Worm (Caenorhabditis elegans) whole organism, L4/young adult: ENCODE data around the gene cpsf-2.
A peak's percentile ranks its signal among the peaks of the same experiment; 100 is the strongest.

Experiments
- W03F9.2 ChIP-seq: fragments of 150-350 bp; optimal IDR thresholded peaks from 2 replicates; lab custom pipeline; 2014; ENCODE audit warnings: missing biosample characterization, missing genetic modification characterization
- dao-5 ChIP-seq: sonication (generic microtip); optimal IDR thresholded peaks from 2 replicates; lab custom pipeline; 2016; ENCODE audit warnings: missing genotype, missing genetic modification characterization, moderate library complexity, missing compliant biosample characterization
- him-1 ChIP-seq: sonication (generic microtip); optimal IDR thresholded peaks from 2 replicates; lab custom pipeline; 2016; ENCODE audit warnings: missing genotype, missing genetic modification reagents, missing genetic modification characterization, missing compliant biosample characterization

The cpsf-2 gene

DNA sequence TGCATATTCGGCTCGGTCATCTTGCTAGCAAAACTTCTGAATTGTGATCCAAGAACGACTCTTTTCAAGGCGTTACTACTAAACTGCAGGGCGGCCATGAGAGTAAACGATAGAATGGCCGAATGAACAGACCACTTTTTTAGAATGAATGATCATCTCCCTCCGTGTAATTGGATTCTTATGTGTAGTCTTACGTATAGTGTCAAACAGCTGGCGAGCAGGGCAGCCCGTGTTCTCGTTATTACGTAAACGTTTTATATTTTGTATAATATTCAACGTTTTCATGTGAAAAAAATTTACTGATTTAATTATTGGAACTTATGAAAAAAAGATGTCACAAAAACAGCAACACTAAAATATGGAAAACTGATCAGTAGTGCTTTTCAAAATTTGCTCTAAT, 22.9 kb upstream of the cpsf-2 start, which contains the start of gene F10D2.10:
Gene F10D2.10 (minus strand): TSS at position 101 of the 400 bp plus-strand sequence.
- TF ChIP-seq W03F9.2 (tag; lab: Kevin White, UChicago) (no peak), dao-5 (no peak), him-1 (tag; lab: Kevin White, UChicago) (no peak)

DNA sequence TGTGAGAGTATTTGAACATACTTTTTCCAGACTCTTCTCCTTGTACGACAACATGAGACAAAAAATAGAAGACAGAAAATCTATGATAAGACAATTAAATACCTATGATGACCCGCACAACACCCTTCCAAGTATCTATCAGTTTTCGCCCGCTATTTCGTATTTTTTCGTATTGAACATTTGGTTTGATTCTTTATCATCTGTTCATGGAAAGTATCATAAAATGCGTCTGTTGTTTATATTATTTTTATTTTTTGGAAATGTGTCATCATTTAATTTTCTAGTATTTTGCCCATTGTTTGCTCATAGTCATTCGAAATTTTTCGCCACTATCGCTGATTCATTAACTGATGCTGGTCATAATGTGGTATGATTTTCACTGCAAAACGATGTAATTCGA, 21.9 kb upstream of the cpsf-2 start, which contains the start of gene ugt-39:
Gene ugt-39 (plus strand): TSS at position 54 of the 400 bp plus-strand sequence.
- no peak for TF ChIP-seq dao-5
- TF ChIP-seq him-1 (tag; lab: Kevin White, UChicago): no peak
- no peak for TF ChIP-seq W03F9.2 (tag; lab: Kevin White, UChicago)

DNA sequence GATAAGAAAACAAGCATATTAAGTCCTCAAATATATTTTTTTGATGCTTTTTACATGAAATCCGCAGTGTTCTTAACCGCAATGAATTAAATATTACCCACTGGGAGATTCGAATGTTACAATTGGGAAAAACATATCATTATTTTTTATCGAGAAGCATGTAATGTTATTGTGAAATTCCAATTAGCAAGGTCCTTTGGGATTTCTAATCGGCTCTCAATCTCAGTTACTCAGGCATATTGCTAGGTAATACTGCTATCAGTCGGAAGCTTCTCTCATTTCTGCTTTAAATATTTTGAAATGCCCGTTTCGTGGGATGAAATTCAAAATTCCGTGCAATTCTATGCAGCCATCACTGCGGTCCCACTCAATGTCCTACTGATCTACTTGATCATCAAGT, 19.6 kb upstream of the cpsf-2 start, which contains the start of gene str-204:
Gene str-204 (plus strand): TSS at position 301 of the 400 bp plus-strand sequence.
- TF ChIP-seq dao-5 (no peak), W03F9.2 (tag; lab: Kevin White, UChicago) (no peak), him-1 (tag; lab: Kevin White, UChicago) (no peak)

DNA sequence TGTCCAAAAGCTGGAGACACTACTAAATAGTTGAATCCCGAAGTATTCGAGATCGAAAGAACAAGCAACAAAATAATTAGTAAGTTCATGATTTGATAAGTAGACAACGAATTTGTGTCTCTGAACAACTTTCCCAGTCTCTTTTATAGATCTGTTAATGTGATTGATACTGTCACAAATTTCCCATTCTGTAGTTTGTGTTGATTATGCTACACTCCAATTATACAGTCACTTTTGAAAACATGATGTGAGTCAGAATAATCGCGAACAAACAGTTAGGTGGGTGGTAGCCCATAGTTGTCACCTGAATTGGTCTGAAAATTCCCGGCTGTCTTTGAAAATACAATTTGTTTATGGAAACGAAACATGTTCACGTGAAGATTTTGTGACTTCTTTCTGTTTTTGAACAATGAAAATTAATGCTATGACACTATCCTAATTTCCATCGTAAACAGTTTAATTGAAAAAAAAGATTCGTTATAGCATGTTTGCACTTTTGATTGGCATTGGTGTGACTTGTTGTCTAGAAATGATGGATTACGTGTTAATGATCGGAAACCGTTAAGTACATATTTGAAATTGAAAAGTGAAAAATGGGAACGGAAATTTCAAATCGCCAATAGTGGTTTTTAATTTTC, 15.4 kb upstream of the cpsf-2 start, which contains the start of gene ugt-41:
Gene ugt-41 (minus strand): TSS at position 119 of the 638 bp plus-strand sequence.
- TF ChIP-seq W03F9.2 (tag; lab: Kevin White, UChicago) (no peak), him-1 (tag; lab: Kevin White, UChicago) (no peak), dao-5 (no peak)

DNA sequence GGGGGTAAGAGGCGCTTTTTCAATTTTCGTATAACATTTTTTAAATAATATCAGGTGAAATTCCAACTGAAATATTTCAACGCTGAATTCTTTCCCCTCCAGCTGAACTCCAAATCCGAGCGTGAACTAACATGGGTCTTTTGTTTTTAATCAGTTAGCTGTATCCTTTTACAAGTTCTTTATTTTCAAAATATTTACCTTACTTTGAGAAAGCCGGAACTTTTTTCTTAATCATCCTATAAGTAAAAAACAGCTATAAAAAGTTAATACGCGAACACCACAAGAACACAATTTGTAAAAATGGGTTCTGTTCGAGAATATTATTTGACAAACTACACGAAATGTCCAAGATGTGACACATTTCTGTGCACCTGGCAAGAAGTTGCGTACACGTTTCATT, 14.8 kb upstream of the cpsf-2 start, which contains the start of gene srh-83:
Gene srh-83 (plus strand): TSS at position 301 of the 400 bp plus-strand sequence.
- TF ChIP-seq him-1 (tag; lab: Kevin White, UChicago): no peak
- TF ChIP-seq dao-5: no peak
- TF ChIP-seq W03F9.2 (tag; lab: Kevin White, UChicago): no peak

DNA sequence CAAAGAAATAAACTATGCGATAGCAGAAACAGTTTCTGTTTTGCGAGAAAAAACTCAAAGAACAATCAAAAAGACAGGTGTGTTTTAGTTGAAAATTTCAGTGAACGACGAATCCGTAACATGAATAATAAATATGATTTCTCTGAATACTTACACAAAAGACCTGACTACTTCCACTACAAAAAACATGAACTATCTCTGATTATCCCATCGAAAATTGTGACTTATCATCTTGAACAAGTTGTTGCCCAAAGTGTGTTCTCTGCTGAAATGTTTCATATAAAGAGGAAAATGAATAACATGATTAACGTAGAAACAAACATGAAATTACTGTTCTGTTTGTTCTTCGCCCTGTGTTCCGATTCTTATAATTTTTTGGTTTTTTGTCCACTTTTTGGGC, 12.3 kb upstream of the cpsf-2 start, which contains the start of gene ugt-36:
Gene ugt-36 (plus strand): TSS at position 301 of the 400 bp plus-strand sequence.
- TF ChIP-seq dao-5 (no peak), him-1 (tag; lab: Kevin White, UChicago) (no peak), W03F9.2 (tag; lab: Kevin White, UChicago) (no peak)

DNA sequence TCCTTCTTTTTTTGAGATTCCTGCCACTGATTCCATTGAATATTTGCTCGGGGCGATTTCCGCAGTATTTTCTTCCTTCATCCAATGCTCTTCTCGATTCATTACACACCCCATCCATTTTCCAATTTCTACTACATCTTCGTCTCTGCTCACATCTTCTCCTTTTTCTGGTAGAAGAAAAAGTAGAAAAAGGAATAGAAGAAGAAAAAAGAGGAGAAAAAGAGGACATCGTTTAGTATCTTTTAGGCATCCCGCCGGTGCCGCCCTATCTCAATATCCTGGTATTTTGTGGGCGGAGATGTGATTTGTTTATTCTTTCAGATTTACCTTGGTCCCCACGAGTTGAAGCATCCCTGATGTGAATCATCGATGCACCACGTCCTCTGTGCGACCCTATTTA, 3.8 kb upstream of the cpsf-2 start, which contains the start of gene lgc-39:
Gene lgc-39 (plus strand): TSS at position 301 of the 400 bp plus-strand sequence.
- TF ChIP-seq dao-5 (no peak), him-1 (tag; lab: Kevin White, UChicago) (no peak), W03F9.2 (tag; lab: Kevin White, UChicago) (no peak)

DNA sequence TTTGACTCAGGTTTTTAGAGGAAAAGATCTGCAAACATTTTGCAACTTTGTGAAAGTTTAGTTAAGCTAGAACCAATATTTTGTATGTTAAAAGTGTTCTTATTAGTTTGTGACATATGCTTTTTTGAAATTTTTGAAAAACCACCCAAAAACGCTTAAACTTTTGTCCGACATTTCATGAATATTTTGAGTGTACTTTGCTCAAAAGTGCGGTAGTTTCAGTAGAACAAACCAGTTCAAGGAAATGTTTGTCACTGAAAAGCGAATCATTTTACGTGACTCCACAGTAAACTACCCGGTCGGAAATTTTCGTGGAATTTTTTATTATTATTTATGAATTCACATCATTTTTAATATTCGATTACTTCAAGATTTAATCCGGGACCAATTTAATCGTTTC, 5.6 kb downstream of the cpsf-2 start, which contains the start of gene pitr-5:
Gene pitr-5 (plus strand): TSS at position 301 of the 400 bp plus-strand sequence.
- no peak for TF ChIP-seq W03F9.2 (tag; lab: Kevin White, UChicago)
- TF ChIP-seq him-1 (tag; lab: Kevin White, UChicago): no peak
- no peak for TF ChIP-seq dao-5

DNA sequence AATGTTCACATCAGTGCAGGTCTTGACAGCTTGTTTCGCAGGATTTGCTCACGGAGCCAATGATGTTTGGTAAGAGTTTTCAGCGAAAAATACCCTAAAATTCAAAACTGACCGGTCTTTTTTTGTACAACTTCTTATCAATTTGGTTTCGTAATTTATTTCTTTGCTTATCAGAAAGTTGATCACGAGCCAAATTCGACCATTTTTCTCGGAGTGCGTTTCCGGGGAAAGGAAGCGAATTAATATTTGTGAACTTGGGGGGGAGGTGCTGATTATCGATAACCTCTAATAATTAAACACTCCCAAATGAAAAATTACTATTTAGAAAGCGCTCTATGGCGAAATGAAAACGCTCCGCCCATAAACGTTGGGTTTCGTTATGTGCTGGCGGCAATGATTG, 7.6 kb downstream of the cpsf-2 start:
- no peak for TF ChIP-seq him-1 (tag; lab: Kevin White, UChicago)
- no peak for TF ChIP-seq dao-5
- no peak for TF ChIP-seq W03F9.2 (tag; lab: Kevin White, UChicago)

DNA sequence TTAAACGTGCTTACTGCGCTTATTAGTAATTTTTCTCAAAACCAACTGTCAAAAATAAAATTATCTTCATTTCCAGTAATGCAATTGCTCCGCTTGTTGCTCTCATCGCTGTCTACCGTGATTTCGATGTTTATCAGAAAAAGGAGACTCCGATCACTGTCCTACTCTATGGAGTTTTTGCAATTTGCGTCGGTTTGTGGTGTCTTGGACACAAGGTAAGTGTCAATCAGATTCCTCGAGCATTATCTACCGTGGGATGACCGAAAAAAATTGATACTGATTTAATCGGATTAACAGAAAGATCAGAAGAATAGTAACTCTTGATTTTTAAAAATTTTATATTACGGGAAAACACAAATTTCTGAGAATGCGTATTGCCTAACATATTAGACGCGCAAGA, 8.3 kb downstream of the cpsf-2 start:
- TF ChIP-seq dao-5: no peak
- no peak for TF ChIP-seq him-1 (tag; lab: Kevin White, UChicago)
- no peak for TF ChIP-seq W03F9.2 (tag; lab: Kevin White, UChicago)

DNA sequence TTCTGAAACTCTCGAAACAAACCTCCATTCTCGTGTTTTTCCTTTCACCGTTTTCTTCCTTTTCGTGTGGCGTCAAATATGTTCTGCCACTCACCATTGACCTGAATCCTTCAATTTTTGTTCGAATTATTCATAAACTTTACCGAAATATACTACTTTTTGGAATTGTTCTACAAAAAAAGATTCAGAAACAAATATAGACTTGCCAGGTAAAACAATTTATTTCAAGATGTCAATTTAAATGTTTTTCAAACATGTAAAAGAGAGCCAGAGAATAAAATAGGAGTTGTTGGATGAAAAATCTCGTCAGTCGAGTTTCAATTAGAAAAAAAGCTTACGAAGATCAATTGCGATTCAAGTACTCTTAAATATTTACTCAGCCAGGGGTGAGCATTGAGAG, 14.6 kb downstream of the cpsf-2 start, which contains the start of gene F09G2.8:
Gene F09G2.8 (minus strand): TSS at position 101 of the 400 bp plus-strand sequence.
- TF ChIP-seq him-1 (tag; lab: Kevin White, UChicago): no peak
- no peak for TF ChIP-seq W03F9.2 (tag; lab: Kevin White, UChicago)
- TF ChIP-seq dao-5: no peak

DNA sequence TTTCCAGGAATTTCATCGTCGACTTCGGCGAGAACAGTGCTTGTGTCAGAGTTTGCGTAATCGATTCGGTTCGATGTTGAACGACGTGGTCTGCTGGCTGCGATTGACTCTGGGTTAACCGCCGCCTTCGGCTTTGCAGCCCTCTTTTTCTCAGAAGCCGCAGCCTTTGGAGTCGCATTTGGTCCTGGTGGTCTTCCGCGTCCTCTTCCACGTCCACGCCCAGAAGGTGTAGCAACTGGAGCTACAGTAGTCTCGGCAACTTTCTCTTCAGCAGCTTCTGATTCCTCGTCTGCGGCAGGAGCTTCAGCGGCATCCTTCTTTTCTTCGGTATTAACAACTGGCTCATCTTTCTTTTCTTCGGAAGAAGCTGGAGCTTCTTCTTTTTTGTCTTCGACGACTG, 15.8 kb downstream of the cpsf-2 start:
- no peak for TF ChIP-seq dao-5
- TF ChIP-seq him-1 (tag; lab: Kevin White, UChicago): no peak
- TF ChIP-seq W03F9.2 (tag; lab: Kevin White, UChicago): no peak

DNA sequence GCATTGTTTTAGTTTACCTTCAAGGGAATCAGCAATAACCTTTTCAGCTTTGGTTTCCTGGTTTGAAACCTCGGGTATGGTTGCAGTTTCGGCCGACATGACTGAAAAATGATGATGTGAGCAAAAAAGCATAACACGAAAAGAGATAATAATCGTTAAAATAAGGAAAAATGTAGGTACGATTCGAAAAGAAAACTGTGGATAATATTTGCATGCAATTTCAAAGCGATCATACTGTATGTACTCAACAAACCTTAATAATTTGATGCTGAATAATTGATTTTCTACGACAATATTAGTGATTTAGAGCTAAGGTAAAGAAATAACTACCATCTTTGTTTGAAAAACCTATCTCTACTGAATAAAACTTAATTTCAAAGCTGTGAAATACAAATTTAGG, 17.1 kb downstream of the cpsf-2 start, which contains the start of gene attf-2:
Gene attf-2 (minus strand): TSS at position 101 of the 400 bp plus-strand sequence.
- TF ChIP-seq W03F9.2 (tag; lab: Kevin White, UChicago) (no peak), him-1 (tag; lab: Kevin White, UChicago) (no peak)

DNA sequence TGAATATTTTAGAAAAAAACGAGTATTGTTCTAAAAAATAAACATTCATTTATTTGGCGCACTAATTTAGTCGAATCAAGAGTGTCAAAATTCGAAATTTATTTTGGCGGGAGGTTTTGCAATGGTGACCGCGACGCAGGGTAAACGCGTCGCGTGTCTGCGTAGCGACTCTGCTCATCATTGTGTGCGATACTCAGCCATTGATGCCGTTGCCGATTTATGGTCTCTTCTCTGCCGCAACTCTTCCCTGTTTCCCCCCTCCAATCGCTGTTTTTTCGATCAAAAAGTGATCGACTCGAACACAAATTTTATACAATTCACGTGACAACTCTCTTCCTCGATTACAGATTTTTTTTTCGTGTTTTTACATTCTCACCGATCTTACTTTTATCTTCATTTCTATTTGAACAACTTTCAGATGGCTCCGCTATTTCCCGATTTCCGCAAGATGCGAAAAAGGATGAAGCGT, 17.6 kb downstream of the cpsf-2 start, which contains the start of gene F09G2.2:
Gene F09G2.2 (plus strand): TSS at position 419 of the 469 bp plus-strand sequence.
- peak; percentile 52 for TF ChIP-seq him-1 (tag; lab: Kevin White, UChicago)
- TF ChIP-seq dao-5: no peak
- TF ChIP-seq W03F9.2 (tag; lab: Kevin White, UChicago): peak; percentile 93
